Fruit fly (Drosophila melanogaster): ENCODE measurements around the gene CG17124.

The CG17124 gene

dm6 chr2L:10751879-10752620 is 4.1 kb downstream of the CG17124 start (continued):
- TF ChIP-seq CG6792 (GFP tag; optimal IDR thresholded peaks at IDR 0.05) (no peak), CG3032 (tag; optimal IDR thresholded peaks at IDR 0.05) (peak; percentile 8), Sox102F (GFP tag; optimal IDR thresholded peaks at IDR 0.05) (no peak), ss (GFP tag; optimal IDR thresholded peaks at IDR 0.05) (no peak), acj6 (GFP tag; optimal IDR thresholded peaks at IDR 0.05) (no peak), pdm3 (GFP tag; optimal IDR thresholded peaks at IDR 0.05) (peak; percentile 15), dac (GFP tag; optimal IDR thresholded peaks at IDR 0.05) (peak; percentile 50), CG1621 (tag; optimal IDR thresholded peaks at IDR 0.05) (no peak), Ets21C (GFP tag; optimal IDR thresholded peaks at IDR 0.05) (no peak)

dm6 chr2L:10750915-10751612 is 5.1 kb downstream of the CG17124 start:
- peak; percentile 1 for TF ChIP-seq svp (GFP tag)
- no peak for TF ChIP-seq vri (GFP tag; optimal IDR thresholded peaks at IDR 0.05)

- TF ChIP-seq vri (GFP tag; optimal IDR thresholded peaks at IDR 0.05) (peak; percentile 43), Lpt (GFP tag; optimal IDR thresholded peaks at IDR 0.05) (no peak), Ets96B (tag; optimal IDR thresholded peaks at IDR 0.05) (no peak), svp (GFP tag) (peak; percentile 62)
These were observed 6.3 kb downstream of the CG17124 start for dm6 chr2L:10749607-10750467.

dm6 chr2L:10748218-10748617 is 7.9 kb downstream of the CG17124 start:
- peak; percentile 39 for TF ChIP-seq Gug (GFP tag; IDR thresholded peaks at IDR 0.05)
- TF ChIP-seq CG3919 (GFP tag; optimal IDR thresholded peaks at IDR 0.05) = peak; percentile 48
- TF ChIP-seq esn (GFP tag; optimal IDR thresholded peaks at IDR 0.05) = no peak
- peak in 1 of 2 experiments; percentile 39 for TF ChIP-seq salr (GFP tag; optimal IDR thresholded peaks at IDR 0.05)
- peak; percentile 76 for TF ChIP-seq CG15336 (GFP tag; IDR thresholded peaks at IDR 0.05)
- TF ChIP-seq Hr4 (GFP tag; optimal IDR thresholded peaks at IDR 0.05) = peak; percentile 76
- peak; percentile 10 for TF ChIP-seq Hr39 (GFP tag; optimal IDR thresholded peaks at IDR 0.05)
- TF ChIP-seq Lpt (GFP tag; optimal IDR thresholded peaks at IDR 0.05) = peak; percentile 35
- TF ChIP-seq CG32006 (GFP tag; optimal IDR thresholded peaks at IDR 0.05) = peak; percentile 62
- TF ChIP-seq CG10631 (GFP tag; optimal IDR thresholded peaks at IDR 0.05) = no peak
- TF ChIP-seq acj6 (GFP tag; optimal IDR thresholded peaks at IDR 0.05) = peak; percentile 41
- peak; percentile 66 for TF ChIP-seq svp (GFP tag)
- TF ChIP-seq fkh (GFP tag; optimal IDR thresholded peaks at IDR 0.05) = no peak
- TF ChIP-seq Eip93F (GFP tag; optimal IDR thresholded peaks at IDR 0.05) = no peak
- TF ChIP-seq Eip78C (GFP tag) = peak; percentile 80
- TF ChIP-seq CG11294 (GFP tag; IDR thresholded peaks at IDR 0.05) = 0 out of 2 replicates have a peak, but pooled peaks have one; percentile 9
- TF ChIP-seq CG6808 (GFP tag; optimal IDR thresholded peaks at IDR 0.05) = no peak
- no peak for TF ChIP-seq CG11902 (GFP tag; optimal IDR thresholded peaks at IDR 0.05)
- peak; percentile 22 for TF ChIP-seq CG11762 (GFP tag; optimal IDR thresholded peaks at IDR 0.05; ENCODE audit: insufficient read depth)
- TF ChIP-seq CG6163 (GFP tag; IDR thresholded peaks at IDR 0.05) = peak; percentile 65; the same call in 1 of the 3 replicates
- TF ChIP-seq net (GFP tag; optimal IDR thresholded peaks at IDR 0.05) = peak; percentile 56
- TF ChIP-seq lz (GFP tag; optimal IDR thresholded peaks at IDR 0.05) = peak; percentile 7
- no peak for TF ChIP-seq dsx (GFP tag; optimal IDR thresholded peaks at IDR 0.05; ENCODE audit: poor library complexity, severe bottlenecking)
- TF ChIP-seq eg (GFP tag; IDR thresholded peaks at IDR 0.05) = peak; percentile 80
- peak; percentile 60; the same call in 2 of the 3 replicates for TF ChIP-seq CG8119 (GFP tag; IDR thresholded peaks at IDR 0.05)
- TF ChIP-seq Hr38 (GFP tag; optimal IDR thresholded peaks at IDR 0.05) = no peak
- peak; percentile 21 for TF ChIP-seq cyc (GFP tag; optimal IDR thresholded peaks at IDR 0.05)
- peak; percentile 7 for TF ChIP-seq CG31627 (GFP tag; optimal IDR thresholded peaks at IDR 0.05)
- peak; percentile 47 for TF ChIP-seq CG6276 (GFP tag; optimal IDR thresholded peaks at IDR 0.05)
